Worm (Caenorhabditis elegans) whole organism, dauer: Measurements from ENCODE around the gene jmjd-2.

Source experiments
- unc-62 ChIP-seq: sonication (generic microtip); optimal IDR thresholded peaks from 2 replicates; lab custom pipeline; 2017; ENCODE audit warnings: missing biosample characterization, missing genetic modification reagents, missing genetic modification characterization

Gene jmjd-2

ce11 chrII:14206211-14206610, 37.2 kb downstream of the jmjd-2 start:
- no peak for TF ChIP-seq unc-62 (GFP tag; lab: Kevin White, UChicago)

- no peak for TF ChIP-seq unc-62 (GFP tag; lab: Kevin White, UChicago)
Observed at ce11 chrII:14205335-14205734, 38.1 kb downstream of the jmjd-2 start, which contains the start of gene ace-3. ace-3 (plus strand) TSS chrII:14205635.

- no peak for TF ChIP-seq unc-62 (GFP tag; lab: Kevin White, UChicago)
Observed at ce11 chrII:14197499-14198096, 45.8 kb downstream of the jmjd-2 start, which contains the start of gene ace-4. ace-4 (plus strand) TSS chrII:14198046.

ce11 chrII:14195931-14196330, 47.5 kb downstream of the jmjd-2 start:
- TF ChIP-seq unc-62 (GFP tag; lab: Kevin White, UChicago): no peak

- TF ChIP-seq unc-62 (GFP tag; lab: Kevin White, UChicago): no peak
Observed at ce11 chrII:14187456-14187855, 55.9 kb downstream of the jmjd-2 start.

- TF ChIP-seq unc-62 (GFP tag; lab: Kevin White, UChicago): no peak
Observed at ce11 chrII:14186937-14187336, 56.5 kb downstream of the jmjd-2 start.
